Worm (Caenorhabditis elegans): ENCODE results near the gene str-1.
A peak's percentile ranks its signal among the peaks of the same experiment; 100 is the strongest.

Gene str-1

ce11 chrIV:7191745-7192144 is 18.2 kb downstream of the str-1 start, which contains the start of gene R13A1.5:
TSS of gene R13A1.5 (minus strand) at chrIV:7191845.
- no peak for TF ChIP-seq lin-14 (GFP tag; optimal IDR thresholded peaks at IDR 0.05)
- TF ChIP-seq efl-1 (optimal IDR thresholded peaks at IDR 0.05): no peak
- peak in 1 of 2 experiments; percentile 67 for TF ChIP-seq efl-1 (GFP tag; optimal IDR thresholded peaks at IDR 0.05 in 1 of 2)
- TF ChIP-seq egl-27 (tag; optimal IDR thresholded peaks at IDR 0.05): no peak

ce11 chrIV:7195734-7196133 is 22.1 kb downstream of the str-1 start, which contains the start of gene best-16:
TSS of gene best-16 (minus strand) at chrIV:7195834.
- TF ChIP-seq nhr-47 (tag; optimal IDR thresholded peaks at IDR 0.05) (no peak), swsn-7 (tag; optimal IDR thresholded peaks at IDR 0.05) (no peak), ama-1 (optimal IDR thresholded peaks at IDR 0.05) (no peak), zip-4 (GFP tag; optimal IDR thresholded peaks at IDR 0.05) (no peak)

- TF ChIP-seq unc-62 (GFP tag; optimal IDR thresholded peaks at IDR 0.05) (no peak), jun-1 (tag; optimal IDR thresholded peaks at IDR 0.05) (no peak), nhr-90 (tag; optimal IDR thresholded peaks at IDR 0.05; ENCODE audit: poor library complexity) (no peak), nhr-19 (GFP tag; conservative IDR thresholded peaks at IDR 0.05) (no peak), elt-2 (tag; optimal IDR thresholded peaks at IDR 0.05) (no peak), lin-39 (tag; optimal IDR thresholded peaks at IDR 0.05) (no peak), Y116A8C.19 (tag; optimal IDR thresholded peaks at IDR 0.05; ENCODE audit: borderline replicate concordance) (no peak), vab-15 (tag; optimal IDR thresholded peaks at IDR 0.05) (no peak)
These were observed 23.3 kb downstream of the str-1 start, which contains the start of gene unc-8 for ce11 chrIV:7196853-7197252. TSS of gene unc-8 (plus strand) at chrIV:7197153.

ce11 chrIV:7203696-7204095 is 30.1 kb downstream of the str-1 start, which contains the start of gene R13A1.3:
TSS of gene R13A1.3 (plus strand) at chrIV:7203996.
- TF ChIP-seq grh-1 (GFP tag; IDR thresholded peaks at IDR 0.05): no peak
- no peak for TF ChIP-seq lin-15B (tag; optimal IDR thresholded peaks at IDR 0.05)

- no peak for TF ChIP-seq hpl-2 (GFP tag; optimal IDR thresholded peaks at IDR 0.05)
- TF ChIP-seq nhr-19 (GFP tag; conservative IDR thresholded peaks at IDR 0.05): no peak
- no peak for TF ChIP-seq alr-1 (tag; optimal IDR thresholded peaks at IDR 0.05; ENCODE audit: borderline replicate concordance)
- TF ChIP-seq lin-14 (GFP tag; optimal IDR thresholded peaks at IDR 0.05): no peak
- TF ChIP-seq lir-3 (tag; optimal IDR thresholded peaks at IDR 0.05; ENCODE audit: poor library complexity): no peak
- TF ChIP-seq unc-86 (tag; optimal IDR thresholded peaks at IDR 0.05): no peak
- no peak for TF ChIP-seq nhr-11 (tag; optimal IDR thresholded peaks at IDR 0.05)
- TF ChIP-seq ceh-88 (GFP tag; IDR thresholded peaks at IDR 0.05): no peak
- no peak for TF ChIP-seq C04F5.9 (tag; optimal IDR thresholded peaks at IDR 0.05)
- TF ChIP-seq sox-4 (tag; optimal IDR thresholded peaks at IDR 0.05): no peak
These were observed 32.4 kb downstream of the str-1 start, which contains the start of gene kcc-1 for ce11 chrIV:7205969-7206368. TSS of gene kcc-1 (plus strand) at chrIV:7206269.

ce11 chrIV:7208961-7209360 is 35.4 kb downstream of the str-1 start:
- TF ChIP-seq ces-1 (GFP tag; optimal IDR thresholded peaks at IDR 0.05) (no peak), efl-1 (optimal IDR thresholded peaks at IDR 0.05) (no peak), efl-1 (GFP tag; optimal IDR thresholded peaks at IDR 0.05 in 1 of 2) (peak in 1 of 2 experiments; percentile 43), snu-23 (GFP tag; optimal IDR thresholded peaks at IDR 0.05) (no peak), blmp-1 (tag; optimal IDR thresholded peaks at IDR 0.05) (peak; percentile 90)

ce11 chrIV:7211313-7211712 is 37.7 kb downstream of the str-1 start:
- TF ChIP-seq efl-3 (GFP tag; optimal IDR thresholded peaks at IDR 0.05) (no peak), mab-9 (GFP tag; IDR thresholded peaks at IDR 0.05) (no peak), pag-3 (tag; optimal IDR thresholded peaks at IDR 0.05; ENCODE audit: borderline replicate concordance, insufficient read depth) (no peak)

All from whole organism, L1 larva.